Fruit fly (Drosophila melanogaster) S2 (cell line): Measurements from ENCODE around the gene CG7484.

Source experiments
- CG8478 ChIP-seq: fragments of >200 bp; optimal IDR thresholded peaks from 2 replicates; lab custom pipeline; 2018
- CTCF ChIP-seq, 2 experiments: fragments of >200 bp; optimal IDR thresholded peaks; 2 replicates each; lab custom pipeline; 2018

DNA sequence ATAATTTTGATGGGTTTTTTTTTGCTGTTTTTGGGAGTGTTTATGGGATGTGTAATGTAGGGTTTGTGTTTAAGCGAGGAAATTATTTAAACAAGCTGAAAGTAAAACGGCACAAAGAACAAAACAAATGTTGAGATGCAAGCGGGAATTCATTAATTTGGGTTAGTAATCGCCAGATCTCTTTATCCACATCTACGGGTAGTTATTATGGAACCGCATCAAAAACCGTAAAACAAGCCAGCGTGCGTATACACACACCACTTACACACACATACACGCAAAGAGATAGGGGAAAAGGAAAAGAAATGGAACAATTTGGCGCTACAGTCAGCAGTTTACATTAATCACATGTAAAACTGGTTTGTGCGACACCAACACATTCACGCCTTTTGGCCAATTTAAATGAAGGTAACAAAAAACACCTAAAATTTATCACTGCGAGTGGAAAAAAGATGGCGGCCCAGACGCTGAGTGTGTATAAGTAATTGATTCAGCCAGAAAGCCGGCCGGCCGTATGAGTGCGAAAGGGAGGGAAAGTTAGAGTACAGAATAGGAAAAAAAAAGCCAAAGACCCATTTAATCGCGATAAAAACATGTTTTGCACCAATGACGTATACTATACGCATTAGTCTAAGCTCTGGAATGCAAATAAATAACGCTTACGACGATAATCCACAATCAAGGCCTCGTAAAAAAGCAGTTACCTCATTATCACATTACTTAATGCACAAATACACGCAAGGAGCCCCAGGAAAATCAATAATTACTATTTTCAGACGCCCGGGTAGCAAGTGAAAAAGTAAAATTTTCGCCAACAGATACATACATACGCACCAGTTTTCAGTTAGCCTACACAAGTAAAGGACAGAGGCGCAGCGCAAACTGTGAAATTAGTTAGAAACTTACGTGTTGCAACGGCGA, 10.2 kb upstream of the CG7484 start:
- no peak for TF ChIP-seq CTCF (optimal IDR thresholded peaks at IDR 0.05; lab: Kevin White, UChicago)
- no peak for TF ChIP-seq CG8478
